Worm (Caenorhabditis elegans) whole organism, L4/young adult: ENCODE measurements around the gene pqn-31.

ENCODE experiments used
- W03F9.2 ChIP-seq: fragments of 150-350 bp; optimal IDR thresholded peaks from 2 replicates; lab custom pipeline; 2014; ENCODE audit warnings: missing biosample characterization, missing genetic modification characterization
- dao-5 ChIP-seq: sonication (generic microtip); optimal IDR thresholded peaks from 2 replicates; lab custom pipeline; 2016; ENCODE audit warnings: missing genotype, missing genetic modification characterization, moderate library complexity, missing compliant biosample characterization
- him-1 ChIP-seq: sonication (generic microtip); optimal IDR thresholded peaks from 2 replicates; lab custom pipeline; 2016; ENCODE audit warnings: missing genotype, missing genetic modification reagents, missing genetic modification characterization, missing compliant biosample characterization

- TF ChIP-seq him-1 (tag; lab: Kevin White, UChicago) = no peak
- no peak for TF ChIP-seq W03F9.2 (tag; lab: Kevin White, UChicago)
- TF ChIP-seq dao-5 (tag; lab: Kevin White, UChicago) = no peak
These were observed 47.3 kb downstream of the pqn-31 start, which contains the start of gene B0222.15 for ce11 chrV:9156679-9157078.
